Worm (Caenorhabditis elegans) whole organism, L2 larva: ENCODE results near the gene immp-2.
A peak's percentile ranks its signal among the peaks of the same experiment; 100 is the strongest.

ENCODE experiments used
- C34F6.9 ChIP-seq: fragments of 150-350 bp; optimal IDR thresholded peaks from 2 replicates; lab custom pipeline; 2014; ENCODE audit warnings: missing biosample characterization, missing genetic modification characterization
- F13H6.1 ChIP-seq: sonication (generic microtip); optimal IDR thresholded peaks from 2 replicates; lab custom pipeline; 2016; ENCODE audit warnings: missing genetic modification characterization, missing compliant biosample characterization
- Y55F3AM.14 ChIP-seq: fragments of 200-800 bp; sonication (Bioruptor generic); optimal IDR thresholded peaks from 2 replicates; lab custom pipeline; 2018; ENCODE audit warnings: mild to moderate bottlenecking, missing genetic modification characterization, missing compliant biosample characterization
- ZK546.5 ChIP-seq: sonication (generic microtip); optimal IDR thresholded peaks from 2 replicates; lab custom pipeline; 2017; ENCODE audit warnings: missing biosample characterization, missing genetic modification characterization
- alr-1 ChIP-seq: fragments of 150-350 bp; optimal IDR thresholded peaks from 2 replicates; lab custom pipeline; 2014; ENCODE audit warnings: missing biosample characterization, missing genetic modification characterization
- ama-1 ChIP-seq: fragments of 150-350 bp; optimal IDR thresholded peaks from 2 replicates; lab custom pipeline; 2018; ENCODE audit warnings: inconsistent platforms
- blmp-1 ChIP-seq: sonication (generic microtip); optimal IDR thresholded peaks from 2 replicates; lab custom pipeline; 2017; ENCODE audit warnings: missing genetic modification characterization, mild to moderate bottlenecking, missing compliant biosample characterization, antibody characterized with exemption, moderate library complexity; ENCODE audit not compliant: insufficient read depth
- ceh-82 ChIP-seq: fragments of 150-350 bp; optimal IDR thresholded peaks from 2 replicates; lab custom pipeline; 2014; ENCODE audit warnings: missing biosample characterization, missing genetic modification characterization
- crh-2 ChIP-seq: sonication (generic microtip); optimal IDR thresholded peaks from 2 replicates; lab custom pipeline; 2017; ENCODE audit warnings: missing biosample characterization, missing genetic modification characterization
- egl-27 ChIP-seq: sonication (generic microtip); optimal IDR thresholded peaks from 3 replicates; lab custom pipeline; 2017; ENCODE audit warnings: missing biosample characterization, missing genetic modification reagents, missing genetic modification characterization
- elt-1 ChIP-seq: fragments of 150-350 bp; optimal IDR thresholded peaks from 2 replicates; lab custom pipeline; 2014; ENCODE audit warnings: missing biosample characterization, missing genetic modification characterization
- elt-3 ChIP-seq: sonication (generic microtip); optimal IDR thresholded peaks from 2 replicates; lab custom pipeline; 2017; ENCODE audit warnings: missing biosample characterization, missing genetic modification characterization
- gmeb-1 ChIP-seq: fragments of 150-350 bp; optimal IDR thresholded peaks from 2 replicates; lab custom pipeline; 2014; ENCODE audit warnings: missing biosample characterization, missing genetic modification characterization
- lin-39 ChIP-seq: fragments of 150-350 bp; optimal IDR thresholded peaks from 2 replicates; lab custom pipeline; 2014; ENCODE audit warnings: missing biosample characterization, missing genetic modification reagents, missing genetic modification characterization
- lsy-2 ChIP-seq, 2 experiments: fragments of 150-350 bp in 1 of 2; sonication (generic microtip) in 1 of 2; optimal IDR thresholded peaks; 2 replicates each; lab custom pipeline; 2014 to 2017; ENCODE audit warnings: missing biosample characterization in 2 of 2, missing genetic modification characterization in 2 of 2
- nhr-11 ChIP-seq: fragments of 150-350 bp; optimal IDR thresholded peaks from 2 replicates; lab custom pipeline; 2014; ENCODE audit warnings: missing biosample characterization, missing genetic modification characterization
- nhr-129 ChIP-seq: fragments of 150-350 bp; optimal IDR thresholded peaks from 2 replicates; lab custom pipeline; 2014; ENCODE audit warnings: missing biosample characterization, missing genetic modification characterization
- nhr-21 ChIP-seq: fragments of 150-350 bp; optimal IDR thresholded peaks from 2 replicates; lab custom pipeline; 2014; ENCODE audit warnings: missing biosample characterization, missing genetic modification characterization
- nhr-23 ChIP-seq: fragments of 150-350 bp; optimal IDR thresholded peaks from 2 replicates; lab custom pipeline; 2014; ENCODE audit warnings: missing biosample characterization, missing genetic modification reagents, missing genetic modification characterization
- nhr-77 ChIP-seq: fragments of 150-350 bp; optimal IDR thresholded peaks from 2 replicates; lab custom pipeline; 2014; ENCODE audit warnings: missing biosample characterization, missing genetic modification characterization
- sem-4 ChIP-seq: fragments of 150-350 bp; optimal IDR thresholded peaks from 2 replicates; lab custom pipeline; 2014; ENCODE audit warnings: missing biosample characterization, missing genetic modification reagents, missing genetic modification characterization
- sma-3 ChIP-seq: sonication (generic microtip); optimal IDR thresholded peaks from 2 replicates; lab custom pipeline; 2016; ENCODE audit warnings: missing genetic modification reagents, missing genetic modification characterization, missing compliant biosample characterization
- sma-9 ChIP-seq, 2 experiments: fragments of 150-350 bp in 1 of 2; sonication (generic microtip) in 1 of 2; optimal IDR thresholded peaks; 2 replicates each; lab custom pipeline; 2014 to 2016; ENCODE audit warnings: missing genetic modification characterization in 2 of 2, mild to moderate bottlenecking in 1 of 2, missing biosample characterization in 1 of 2, missing compliant biosample characterization in 1 of 2, missing genetic modification reagents in 1 of 2, moderate library complexity in 1 of 2
- snpc-4 ChIP-seq: fragments of 150-350 bp; optimal IDR thresholded peaks from 2 replicates; lab custom pipeline; 2014; ENCODE audit warnings: missing biosample characterization, missing genetic modification characterization
- unc-39 ChIP-seq: fragments of 150-350 bp; optimal IDR thresholded peaks from 2 replicates; lab custom pipeline; 2014; ENCODE audit warnings: missing biosample characterization, missing genetic modification characterization
- unc-55 ChIP-seq: fragments of 150-350 bp; sonication (generic microtip); optimal IDR thresholded peaks from 3 replicates; lab custom pipeline; 2014; ENCODE audit warnings: missing biosample characterization, missing genetic modification reagents, missing genetic modification characterization
- unc-62 ChIP-seq: fragments of 150-350 bp; optimal IDR thresholded peaks from 2 replicates; lab custom pipeline; 2014; ENCODE audit warnings: missing biosample characterization, missing genetic modification reagents, missing genetic modification characterization
- zag-1 ChIP-seq: fragments of 150-350 bp; optimal IDR thresholded peaks from 2 replicates; lab custom pipeline; 2014; ENCODE audit warnings: missing biosample characterization, missing genetic modification characterization
- ztf-1 ChIP-seq: fragments of 200-800 bp; sonication (Bioruptor generic); conservative IDR thresholded peaks from 2 replicates; pipeline ENCODE4 v1.3.6; 2022; ENCODE audit warnings: missing genetic modification characterization, missing compliant biosample characterization
- ztf-11 ChIP-seq: sonication (generic microtip); optimal IDR thresholded peaks from 2 replicates; lab custom pipeline; 2017; ENCODE audit warnings: missing biosample characterization, missing genetic modification characterization

The immp-2 gene

ce11 chrIV:999675-1000074 is 6.0 kb downstream of the immp-2 start:
- TF ChIP-seq ztf-1 (GFP tag; lab: Robert Waterston, UW) = no peak
- no peak for TF ChIP-seq ZK546.5 (tag; lab: Kevin White, UChicago)

- no peak for TF ChIP-seq nhr-23 (tag; lab: Kevin White, UChicago)
- TF ChIP-seq sma-9 (GFP tag; optimal IDR thresholded peaks at IDR 0.05; lab: Kevin White, UChicago) = no peak
- TF ChIP-seq sma-9 (tag; optimal IDR thresholded peaks at IDR 0.05; lab: Kevin White, UChicago) = no peak
- no peak for TF ChIP-seq ceh-82 (tag; lab: Kevin White, UChicago)
- no peak for TF ChIP-seq zag-1
- TF ChIP-seq lin-39 (tag; lab: Kevin White, UChicago) = no peak
- no peak for TF ChIP-seq nhr-77 (tag; lab: Kevin White, UChicago)
Measured at ce11 chrIV:998914-999313, 6.7 kb downstream of the immp-2 start, which contains the start of gene Y55F3AM.5. Gene Y55F3AM.5, plus strand, starts transcription at chrIV:999214.

ce11 chrIV:991647-992400 is 13.8 kb downstream of the immp-2 start, which contains the start of gene lep-2:
Gene lep-2, plus strand, starts transcription at chrIV:992283.
- TF ChIP-seq gmeb-1 (tag; lab: Kevin White, UChicago) (peak; percentile 90), lsy-2 (tag; optimal IDR thresholded peaks at IDR 0.05; lab: Kevin White, UChicago) (peak; percentile 1 to 50), unc-55 (GFP tag; lab: Kevin White, UChicago) (peak; percentile 41), sma-3 (GFP tag; lab: Kevin White, UChicago) (no peak), nhr-129 (tag; lab: Kevin White, UChicago) (peak; percentile 18), C34F6.9 (tag; lab: Kevin White, UChicago) (peak; percentile 38), sem-4 (tag; lab: Kevin White, UChicago) (no peak), ZK546.5 (tag; lab: Kevin White, UChicago) (no peak)

ce11 chrIV:991181-991642 is 14.4 kb downstream of the immp-2 start:
- TF ChIP-seq crh-2 (tag; lab: Kevin White, UChicago) (no peak), nhr-11 (tag; lab: Kevin White, UChicago) (no peak), nhr-21 (tag; lab: Kevin White, UChicago) (no peak), alr-1 (tag; lab: Kevin White, UChicago) (no peak), egl-27 (tag; lab: Kevin White, UChicago) (no peak), snpc-4 (peak; percentile 92), unc-55 (GFP tag; lab: Kevin White, UChicago) (peak; percentile 21), blmp-1 (no peak), lsy-2 (tag; optimal IDR thresholded peaks at IDR 0.05; lab: Kevin White, UChicago) (peak in 1 of 2 experiments; percentile 9), ama-1 (lab: Kevin White, UChicago) (peak; percentile 65), F13H6.1 (tag; lab: Kevin White, UChicago) (no peak), C34F6.9 (tag; lab: Kevin White, UChicago) (no peak), ztf-1 (GFP tag; lab: Robert Waterston, UW) (no peak), elt-1 (no peak)

ce11 chrIV:990352-990751 is 15.3 kb downstream of the immp-2 start, which contains the start of gene egrh-2:
Gene egrh-2, minus strand, starts transcription at chrIV:990452.
- no peak for TF ChIP-seq nhr-77 (tag; lab: Kevin White, UChicago)
- no peak for TF ChIP-seq blmp-1
- TF ChIP-seq unc-39 (tag; lab: Kevin White, UChicago) = no peak
- no peak for TF ChIP-seq Y55F3AM.14 (GFP tag; lab: Kevin White, UChicago)
- TF ChIP-seq F13H6.1 (tag; lab: Kevin White, UChicago) = no peak
- TF ChIP-seq lin-39 (tag; lab: Kevin White, UChicago) = no peak
- TF ChIP-seq C34F6.9 (tag; lab: Kevin White, UChicago) = no peak
- TF ChIP-seq zag-1 = no peak
- no peak for TF ChIP-seq unc-62 (GFP tag; lab: Kevin White, UChicago)
- TF ChIP-seq nhr-23 (tag; lab: Kevin White, UChicago) = no peak
- no peak for TF ChIP-seq nhr-11 (tag; lab: Kevin White, UChicago)
- TF ChIP-seq ama-1 (lab: Kevin White, UChicago) = no peak
- TF ChIP-seq elt-3 = no peak
- TF ChIP-seq ZK546.5 (tag; lab: Kevin White, UChicago) = no peak
- no peak for TF ChIP-seq snpc-4
- no peak for TF ChIP-seq nhr-129 (tag; lab: Kevin White, UChicago)
- no peak for TF ChIP-seq ztf-11 (tag; lab: Kevin White, UChicago)
- TF ChIP-seq egl-27 (tag; lab: Kevin White, UChicago) = no peak
- no peak for TF ChIP-seq ceh-82 (tag; lab: Kevin White, UChicago)
